Worm (Caenorhabditis elegans): ENCODE data around the gene slc-25A18.1.
A peak's percentile ranks its signal among the peaks of the same experiment; 100 is the strongest.

The slc-25A18.1 gene

ce11 chrX:14988160-14988559 lies 15.6 kb downstream of the slc-25A18.1 start:
- TF ChIP-seq egl-27 (tag; optimal IDR thresholded peaks at IDR 0.05): no peak
- TF ChIP-seq snpc-4 (tag; optimal IDR thresholded peaks at IDR 0.05): peak; percentile 40

ce11 chrX:14983274-14983673 lies 20.5 kb downstream of the slc-25A18.1 start, which contains the start of gene rbg-1:
TSS of gene rbg-1 (plus strand) at chrX:14983533.
- TF ChIP-seq nfya-1 (tag; optimal IDR thresholded peaks at IDR 0.05; ENCODE audit: insufficient read depth) (peak; percentile 81), nhr-23 (tag; optimal IDR thresholded peaks at IDR 0.05) (peak; percentile 39), sea-2 (GFP tag; optimal IDR thresholded peaks at IDR 0.05) (peak; percentile 50), elt-1 (tag; optimal IDR thresholded peaks at IDR 0.05) (no peak), pqm-1 (tag; optimal IDR thresholded peaks at IDR 0.05) (peak; percentile 35), elt-3 (tag; optimal IDR thresholded peaks at IDR 0.05) (no peak), mml-1 (tag; optimal IDR thresholded peaks at IDR 0.05) (no peak), lin-15B (tag; optimal IDR thresholded peaks at IDR 0.05) (peak; percentile 77), snpc-4 (tag; optimal IDR thresholded peaks at IDR 0.05) (peak; percentile 83), pha-4 (tag; optimal IDR thresholded peaks at IDR 0.05) (peak; percentile 96), lin-39 (tag; optimal IDR thresholded peaks at IDR 0.05) (peak; percentile 62), jun-1 (tag; optimal IDR thresholded peaks at IDR 0.05) (peak; percentile 61), hmg-11 (tag; optimal IDR thresholded peaks at IDR 0.05) (peak; percentile 51), ztf-11 (tag; optimal IDR thresholded peaks at IDR 0.05) (no peak), nhr-25 (tag; optimal IDR thresholded peaks at IDR 0.05) (peak; percentile 87), ceh-28 (tag; optimal IDR thresholded peaks at IDR 0.05) (peak; percentile 79), nhr-76 (tag; optimal IDR thresholded peaks at IDR 0.05) (no peak), ceh-82 (tag; optimal IDR thresholded peaks at IDR 0.05) (no peak), egl-5 (tag; optimal IDR thresholded peaks at IDR 0.05) (peak; percentile 95), daf-12 (tag; optimal IDR thresholded peaks at IDR 0.05) (no peak), fkh-10 (GFP tag; optimal IDR thresholded peaks at IDR 0.05) (peak; percentile 15), elt-2 (tag; optimal IDR thresholded peaks at IDR 0.05) (peak; percentile 57), fkh-2 (tag; optimal IDR thresholded peaks at IDR 0.05) (peak; percentile 80)

DNA sequence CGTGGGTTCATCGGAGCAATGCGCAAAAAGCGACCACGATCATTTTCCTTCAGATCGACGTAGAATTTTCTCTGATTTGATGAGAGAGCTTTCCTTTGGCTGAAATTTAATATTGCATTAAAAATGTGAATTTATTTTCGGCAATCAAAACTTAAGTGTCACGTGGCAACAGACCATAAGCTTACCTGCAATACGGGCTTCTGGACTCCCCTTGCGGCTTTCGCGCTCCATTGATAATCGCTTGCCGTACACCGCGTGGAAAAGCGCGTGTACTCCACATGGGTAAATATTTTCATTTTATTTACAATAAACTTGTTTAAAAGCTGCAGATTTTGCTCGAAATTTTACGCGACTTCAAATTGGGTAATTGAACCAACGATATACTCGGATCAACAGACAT lies 21.2 kb downstream of the slc-25A18.1 start, which contains the start of gene plp-2:
Gene plp-2 (minus strand): TSS at position 280 of the 400 bp plus-strand sequence.
- TF ChIP-seq ZK546.5 (tag; optimal IDR thresholded peaks at IDR 0.05) (no peak), unc-62 (GFP tag; optimal IDR thresholded peaks at IDR 0.05) (no peak), ama-1 (optimal IDR thresholded peaks at IDR 0.05) (peak; percentile 26), pha-4 (tag; optimal IDR thresholded peaks at IDR 0.05) (peak; percentile 1)

- TF ChIP-seq elt-2 (tag; optimal IDR thresholded peaks at IDR 0.05): peak; percentile 38
Observed at ce11 chrX:14981620-14982019, 22.1 kb downstream of the slc-25A18.1 start.

- TF ChIP-seq nhr-11 (tag; optimal IDR thresholded peaks at IDR 0.05) (no peak), tbx-2 (tag; optimal IDR thresholded peaks at IDR 0.05) (no peak), nhr-23 (tag; optimal IDR thresholded peaks at IDR 0.05) (no peak), zag-1 (tag; optimal IDR thresholded peaks at IDR 0.05) (no peak)
Observed at ce11 chrX:14979388-14979787, 24.4 kb downstream of the slc-25A18.1 start, which contains the start of gene emre-1. TSS of gene emre-1 (plus strand) at chrX:14979688.

DNA sequence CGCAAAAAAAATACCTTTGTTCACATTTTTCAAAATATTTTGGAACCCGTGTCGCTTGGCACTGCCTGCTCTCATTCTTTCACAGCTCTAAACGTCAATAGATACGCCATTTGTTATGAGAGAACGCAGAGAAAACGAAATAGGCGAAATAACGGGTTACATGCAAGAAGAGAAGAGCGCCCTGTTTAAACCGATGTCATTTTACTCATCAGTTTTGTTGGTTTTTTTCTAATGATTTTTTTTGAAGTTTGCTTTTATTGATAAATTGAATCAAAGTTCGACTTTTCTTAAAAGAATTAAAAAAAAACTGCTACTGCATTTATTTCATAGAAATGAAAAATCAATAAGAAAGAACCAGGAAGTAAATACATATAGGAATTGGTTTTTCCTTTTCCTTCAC lies 25.0 kb downstream of the slc-25A18.1 start:
- TF ChIP-seq ceh-28 (tag; optimal IDR thresholded peaks at IDR 0.05) (peak; percentile 55), nhr-11 (tag; optimal IDR thresholded peaks at IDR 0.05) (no peak), ztf-4 (tag; optimal IDR thresholded peaks at IDR 0.05) (no peak), snpc-4 (tag; optimal IDR thresholded peaks at IDR 0.05) (no peak), nhr-12 (tag; optimal IDR thresholded peaks at IDR 0.05) (no peak), fkh-2 (tag; optimal IDR thresholded peaks at IDR 0.05) (no peak), hmg-11 (tag; optimal IDR thresholded peaks at IDR 0.05) (peak; percentile 11), elt-2 (tag; optimal IDR thresholded peaks at IDR 0.05) (peak; percentile 2), nhr-28 (tag; optimal IDR thresholded peaks at IDR 0.05) (no peak), lsy-12 (tag; optimal IDR thresholded peaks at IDR 0.05) (no peak), nhr-76 (tag; optimal IDR thresholded peaks at IDR 0.05) (no peak), nhr-43 (tag; optimal IDR thresholded peaks at IDR 0.05; ENCODE audit: poor library complexity, severe bottlenecking) (peak; percentile 37), nhr-25 (tag; optimal IDR thresholded peaks at IDR 0.05) (peak; percentile 4), lin-39 (tag; optimal IDR thresholded peaks at IDR 0.05) (peak; percentile 24), eor-1 (tag; optimal IDR thresholded peaks at IDR 0.05) (no peak), ama-1 (optimal IDR thresholded peaks at IDR 0.05) (peak; percentile 90), elt-3 (tag; optimal IDR thresholded peaks at IDR 0.05) (peak in 1 of 3 experiments; percentile 17), pha-4 (tag; optimal IDR thresholded peaks at IDR 0.05) (peak; percentile 70), nfya-1 (tag; optimal IDR thresholded peaks at IDR 0.05; ENCODE audit: insufficient read depth) (peak; percentile 63), aly-2 (tag; optimal IDR thresholded peaks at IDR 0.05) (no peak)

Measured in whole organism, L3 larva.